Worm (Caenorhabditis elegans): ENCODE data around the gene M151.10.

Gene M151.10

DNA sequence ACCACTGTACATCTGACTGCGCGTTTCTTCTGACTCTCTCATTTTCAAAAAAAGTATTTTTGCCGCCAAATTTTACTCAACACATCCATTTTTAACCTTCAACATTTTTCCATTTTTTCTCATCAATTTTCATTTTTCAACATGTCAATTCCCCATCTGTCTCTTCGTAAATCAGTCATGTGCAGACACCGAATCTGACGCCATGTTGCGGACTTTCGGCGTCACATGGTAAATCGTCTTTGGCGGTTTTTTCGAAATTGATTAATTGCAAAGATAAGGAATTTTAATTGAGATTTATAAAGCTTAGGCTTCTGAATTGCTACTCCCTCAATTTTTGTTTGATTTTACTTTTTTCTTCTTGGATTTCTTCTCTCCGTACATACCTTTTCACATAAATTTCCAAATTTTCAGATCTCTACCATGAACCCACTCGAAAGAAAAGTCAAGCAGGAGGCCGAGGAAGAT is 42.7 kb upstream of the M151.10 start, which contains the start of gene F19B10.1 (continued):
- peak; percentile 74 to 94 for TF ChIP-seq efl-1 (optimal IDR thresholded peaks at IDR 0.05)
- TF ChIP-seq efl-1 (GFP tag; optimal IDR thresholded peaks at IDR 0.05 in 1 of 2) = peak; percentile 93 to 99
- no peak for TF ChIP-seq ztf-4 (tag; optimal IDR thresholded peaks at IDR 0.05)
- no peak for TF ChIP-seq ceh-8 (GFP tag; optimal IDR thresholded peaks at IDR 0.05)
- no peak for TF ChIP-seq zag-1 (tag; optimal IDR thresholded peaks at IDR 0.05)
- no peak for TF ChIP-seq fos-1 (tag; optimal IDR thresholded peaks at IDR 0.05)
- peak; percentile 68 for TF ChIP-seq snpc-4 (tag; optimal IDR thresholded peaks at IDR 0.05)
- peak; percentile 60 for TF ChIP-seq C04F5.9 (tag; optimal IDR thresholded peaks at IDR 0.05)
- TF ChIP-seq mab-9 (GFP tag; IDR thresholded peaks at IDR 0.05) = 0 out of 2 replicates have a peak, but pooled peaks have one; percentile 23
- peak; percentile 49 for TF ChIP-seq vab-15 (tag; optimal IDR thresholded peaks at IDR 0.05)
- TF ChIP-seq unc-98 (GFP tag; IDR thresholded peaks at IDR 0.05) = no peak
- TF ChIP-seq ama-1 (optimal IDR thresholded peaks at IDR 0.05) = no peak
- no peak for TF ChIP-seq ces-1 (GFP tag; optimal IDR thresholded peaks at IDR 0.05)
- TF ChIP-seq grh-1 (GFP tag; IDR thresholded peaks at IDR 0.05) = 0 out of 2 replicates have a peak, but pooled peaks have one; percentile 20
- TF ChIP-seq sup-37 (GFP tag; optimal IDR thresholded peaks at IDR 0.05) = no peak
- peak; percentile 90 for TF ChIP-seq snu-23 (GFP tag; optimal IDR thresholded peaks at IDR 0.05)
- TF ChIP-seq nhr-76 (tag; optimal IDR thresholded peaks at IDR 0.05) = no peak
- peak; percentile 88 to 98 for TF ChIP-seq lin-35 (GFP tag; optimal IDR thresholded peaks at IDR 0.05)
- peak; percentile 86 for TF ChIP-seq lin-14 (GFP tag; optimal IDR thresholded peaks at IDR 0.05)
- TF ChIP-seq egl-13 (tag; optimal IDR thresholded peaks at IDR 0.05) = no peak
- TF ChIP-seq egl-27 (tag; optimal IDR thresholded peaks at IDR 0.05) = no peak
- peak; percentile 82 for TF ChIP-seq nhr-90 (tag; optimal IDR thresholded peaks at IDR 0.05; ENCODE audit: poor library complexity)
- no peak for TF ChIP-seq ceh-63 (GFP tag; optimal IDR thresholded peaks at IDR 0.05)
- peak in 1 of 2 experiments; percentile 93 for TF ChIP-seq mdl-1 (tag; optimal IDR thresholded peaks at IDR 0.05)
- TF ChIP-seq ceh-90 (tag; optimal IDR thresholded peaks at IDR 0.05) = no peak
- TF ChIP-seq sptf-1 (tag; optimal IDR thresholded peaks at IDR 0.05) = no peak
- TF ChIP-seq lir-3 (tag; optimal IDR thresholded peaks at IDR 0.05; ENCODE audit: poor library complexity) = peak; percentile 68
- peak; percentile 97 for TF ChIP-seq F16B12.6 (tag; optimal IDR thresholded peaks at IDR 0.05)
- TF ChIP-seq swsn-7 (tag; optimal IDR thresholded peaks at IDR 0.05) = peak; percentile 65
- TF ChIP-seq hlh-17 (GFP tag; optimal IDR thresholded peaks at IDR 0.05; ENCODE audit: borderline replicate concordance) = no peak
- no peak for TF ChIP-seq fkh-8 (tag; optimal IDR thresholded peaks at IDR 0.05)
- TF ChIP-seq nhr-47 (tag; optimal IDR thresholded peaks at IDR 0.05) = peak; percentile 76

DNA sequence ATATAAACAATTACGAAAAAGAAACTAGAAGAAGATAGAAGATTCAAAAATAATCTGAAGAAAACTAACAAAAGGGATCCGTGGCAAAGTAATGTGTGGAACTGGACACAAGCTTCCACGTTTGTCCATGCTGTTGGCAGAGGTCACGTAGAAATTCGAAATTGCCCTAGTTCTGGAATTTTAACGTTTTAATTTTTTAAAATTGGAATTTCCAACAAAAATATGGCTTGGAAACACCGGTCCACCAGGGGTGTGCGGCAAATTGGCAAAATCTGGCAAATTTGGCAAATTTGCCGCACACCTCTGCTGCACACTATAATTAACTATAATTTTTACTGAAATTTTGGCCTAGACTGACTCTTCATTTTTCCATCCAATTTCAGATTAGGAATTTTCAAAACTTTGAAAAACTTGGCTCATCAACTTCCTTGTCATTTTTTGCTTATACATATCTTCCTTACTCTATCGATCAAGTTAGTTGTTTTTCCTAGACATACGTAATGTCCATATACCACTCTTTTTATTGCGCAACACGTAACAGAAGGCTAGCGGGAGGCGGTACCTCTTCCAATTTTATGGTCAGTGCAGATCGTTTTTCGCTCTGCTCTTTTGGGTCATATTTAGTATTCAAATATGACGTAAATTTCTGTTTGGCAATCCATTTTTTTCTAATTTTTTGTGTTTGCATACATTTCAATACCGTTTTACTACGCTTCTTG is 41.4 kb upstream of the M151.10 start, which contains the start of gene F19B10.10:
Gene F19B10.10, minus strand, starts transcription at position 51 of the 719 bp plus-strand sequence.
- no peak for TF ChIP-seq elt-3 (tag; optimal IDR thresholded peaks at IDR 0.05)
- TF ChIP-seq fkh-8 (tag; optimal IDR thresholded peaks at IDR 0.05) = no peak
- TF ChIP-seq ets-5 (GFP tag; IDR thresholded peaks at IDR 0.05) = no peak
- TF ChIP-seq fos-1 (tag; optimal IDR thresholded peaks at IDR 0.05) = no peak
- no peak for TF ChIP-seq xbp-1 (tag; optimal IDR thresholded peaks at IDR 0.05)
- no peak for TF ChIP-seq sox-4 (tag; optimal IDR thresholded peaks at IDR 0.05)
- TF ChIP-seq nhr-20 (tag; optimal IDR thresholded peaks at IDR 0.05) = no peak
- TF ChIP-seq dpl-1 (GFP tag; optimal IDR thresholded peaks at IDR 0.05) = no peak
- no peak for TF ChIP-seq unc-30 (tag; optimal IDR thresholded peaks at IDR 0.05)
- TF ChIP-seq nhr-90 (tag; optimal IDR thresholded peaks at IDR 0.05; ENCODE audit: poor library complexity) = no peak
- no peak for TF ChIP-seq isw-1 (GFP tag; IDR thresholded peaks at IDR 0.05)
- no peak for TF ChIP-seq ceh-63 (GFP tag; optimal IDR thresholded peaks at IDR 0.05)
- no peak for TF ChIP-seq skn-1 (tag; optimal IDR thresholded peaks at IDR 0.05)
- no peak for TF ChIP-seq F16B12.6 (tag; optimal IDR thresholded peaks at IDR 0.05)
- no peak for TF ChIP-seq mab-9 (GFP tag; IDR thresholded peaks at IDR 0.05)
- TF ChIP-seq ceh-8 (GFP tag; optimal IDR thresholded peaks at IDR 0.05) = no peak
- TF ChIP-seq tbx-2 (tag; optimal IDR thresholded peaks at IDR 0.05) = no peak
- no peak for TF ChIP-seq pqm-1 (tag; optimal IDR thresholded peaks at IDR 0.05)
